Worm (Caenorhabditis elegans) whole organism, midembryonic: ENCODE measurements around the gene ZK105.11.

Experiments used
- T22C8.4 ChIP-seq: fragments of 200-800 bp; sonication (Bioruptor generic); IDR thresholded peaks from 2 replicates; pipeline ENCODE4 v1.3.6; 2022; ENCODE audit warnings: missing genetic modification characterization, missing compliant biosample characterization
- cog-1 ChIP-seq: sonication (generic microtip); optimal IDR thresholded peaks from 2 replicates; lab custom pipeline; 2016; ENCODE audit warnings: missing genetic modification characterization, missing compliant biosample characterization
- flt-1 ChIP-seq: fragments of 200-800 bp; sonication (Bioruptor generic); IDR thresholded peaks from 2 replicates; pipeline ENCODE4 v1.3.6; 2022; ENCODE audit warnings: missing genetic modification characterization, missing compliant biosample characterization
- med-1 ChIP-seq: sonication (generic microtip); optimal IDR thresholded peaks from 2 replicates; lab custom pipeline; 2017; ENCODE audit warnings: missing genetic modification characterization, mild to moderate bottlenecking, missing compliant biosample characterization, antibody characterized with exemption, missing genetic modification reagents; ENCODE audit not compliant: insufficient read depth
- ref-1 ChIP-seq: fragments of 200-800 bp; sonication (Bioruptor generic); conservative IDR thresholded peaks from 2 replicates; pipeline ENCODE4 v1.3.6; 2022; ENCODE audit warnings: missing genetic modification reagents, missing genetic modification characterization, missing compliant biosample characterization
- tab-1 ChIP-seq: fragments of 200-800 bp; sonication (Bioruptor generic); IDR thresholded peaks from 2 replicates; pipeline ENCODE4 v1.3.6; 2022; ENCODE audit warnings: missing genetic modification characterization, missing compliant biosample characterization
- ztf-29 ChIP-seq: fragments of 200-800 bp; sonication (Bioruptor generic); IDR thresholded peaks from 2 replicates; pipeline ENCODE4 v1.3.6; 2022; ENCODE audit warnings: missing genetic modification reagents, missing genetic modification characterization, missing compliant biosample characterization

DNA sequence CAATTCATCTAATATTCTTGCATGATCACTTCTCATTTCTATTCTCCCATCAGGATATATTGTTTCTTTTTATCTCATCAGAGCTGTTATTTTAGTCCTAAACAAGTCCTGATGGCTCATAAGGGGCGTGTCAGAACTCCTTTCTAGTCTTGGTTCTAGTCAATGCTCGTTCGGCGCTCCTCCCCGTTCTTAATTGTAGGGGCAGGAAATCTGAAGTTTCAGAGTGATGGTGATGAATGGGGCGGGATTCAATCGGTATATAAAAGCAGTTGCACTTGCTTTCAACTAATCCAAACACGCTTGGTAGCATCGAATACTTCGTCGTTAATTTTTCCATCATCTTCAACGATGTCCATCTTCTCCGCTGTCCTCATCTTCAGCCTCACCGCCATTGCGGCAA, 36.2 kb downstream of the ZK105.11 start, which contains the start of gene C12D5.4:
- TF ChIP-seq cog-1 (tag; lab: Kevin White, UChicago) (no peak), med-1 (GFP tag; lab: Kevin White, UChicago) (no peak), flt-1 (GFP tag; lab: Robert Waterston, UW) (no peak), ref-1 (no peak), ztf-29 (no peak), tab-1 (no peak), T22C8.4 (GFP tag; lab: Robert Waterston, UW) (no peak)
